Worm (Caenorhabditis elegans) whole organism, L2 larva: Measurements from ENCODE around the gene nhr-197.

Experiments used
- C34F6.9 ChIP-seq: fragments of 150-350 bp; optimal IDR thresholded peaks from 2 replicates; lab custom pipeline; 2014; ENCODE audit warnings: missing biosample characterization, missing genetic modification characterization
- F13H6.1 ChIP-seq: sonication (generic microtip); optimal IDR thresholded peaks from 2 replicates; lab custom pipeline; 2016; ENCODE audit warnings: missing genetic modification characterization, missing compliant biosample characterization
- R02D3.7 ChIP-seq: fragments of 150-350 bp; optimal IDR thresholded peaks from 2 replicates; lab custom pipeline; 2014; ENCODE audit warnings: missing biosample characterization, missing genetic modification characterization
- Y55F3AM.14 ChIP-seq: fragments of 200-800 bp; sonication (Bioruptor generic); optimal IDR thresholded peaks from 2 replicates; lab custom pipeline; 2018; ENCODE audit warnings: mild to moderate bottlenecking, missing genetic modification characterization, missing compliant biosample characterization
- ZK546.5 ChIP-seq: sonication (generic microtip); optimal IDR thresholded peaks from 2 replicates; lab custom pipeline; 2017; ENCODE audit warnings: missing biosample characterization, missing genetic modification characterization
- alr-1 ChIP-seq: fragments of 150-350 bp; optimal IDR thresholded peaks from 2 replicates; lab custom pipeline; 2014; ENCODE audit warnings: missing biosample characterization, missing genetic modification characterization
- aly-2 ChIP-seq: fragments of 150-350 bp; optimal IDR thresholded peaks from 2 replicates; lab custom pipeline; 2014; ENCODE audit warnings: missing biosample characterization, missing genetic modification characterization
- ama-1 ChIP-seq: fragments of 150-350 bp; optimal IDR thresholded peaks from 2 replicates; lab custom pipeline; 2018; ENCODE audit warnings: inconsistent platforms
- ceh-82 ChIP-seq: fragments of 150-350 bp; optimal IDR thresholded peaks from 2 replicates; lab custom pipeline; 2014; ENCODE audit warnings: missing biosample characterization, missing genetic modification characterization
- crh-2 ChIP-seq: sonication (generic microtip); optimal IDR thresholded peaks from 2 replicates; lab custom pipeline; 2017; ENCODE audit warnings: missing biosample characterization, missing genetic modification characterization
- dmd-4 ChIP-seq: sonication (generic microtip); optimal IDR thresholded peaks from 2 replicates; lab custom pipeline; 2017; ENCODE audit warnings: missing biosample characterization, missing genetic modification characterization
- egl-27 ChIP-seq: sonication (generic microtip); optimal IDR thresholded peaks from 3 replicates; lab custom pipeline; 2017; ENCODE audit warnings: missing biosample characterization, missing genetic modification reagents, missing genetic modification characterization
- elt-1 ChIP-seq: fragments of 150-350 bp; optimal IDR thresholded peaks from 2 replicates; lab custom pipeline; 2014; ENCODE audit warnings: missing biosample characterization, missing genetic modification characterization
- fos-1 ChIP-seq: fragments of 150-350 bp; optimal IDR thresholded peaks from 2 replicates; lab custom pipeline; 2014; ENCODE audit warnings: missing biosample characterization, missing genetic modification characterization
- gmeb-1 ChIP-seq: fragments of 150-350 bp; optimal IDR thresholded peaks from 2 replicates; lab custom pipeline; 2014; ENCODE audit warnings: missing biosample characterization, missing genetic modification characterization
- lin-39 ChIP-seq: fragments of 150-350 bp; optimal IDR thresholded peaks from 2 replicates; lab custom pipeline; 2014; ENCODE audit warnings: missing biosample characterization, missing genetic modification reagents, missing genetic modification characterization
- mbf-1 ChIP-seq: sonication (generic microtip); optimal IDR thresholded peaks from 2 replicates; lab custom pipeline; 2017; ENCODE audit warnings: missing biosample characterization, missing genetic modification characterization
- mdl-1 ChIP-seq, 2 experiments: fragments of 150-350 bp in 1 of 2; sonication (generic microtip) in 1 of 2; optimal IDR thresholded peaks; 2 replicates each; lab custom pipeline; 2017; ENCODE audit warnings: missing biosample characterization in 2 of 2, missing genetic modification characterization in 2 of 2
- nhr-10 ChIP-seq: sonication (generic microtip); optimal IDR thresholded peaks from 2 replicates; lab custom pipeline; 2017; ENCODE audit warnings: missing biosample characterization, missing genetic modification characterization
- nhr-11 ChIP-seq: fragments of 150-350 bp; optimal IDR thresholded peaks from 2 replicates; lab custom pipeline; 2014; ENCODE audit warnings: missing biosample characterization, missing genetic modification characterization
- nhr-12 ChIP-seq: fragments of 150-350 bp; optimal IDR thresholded peaks from 2 replicates; lab custom pipeline; 2014; ENCODE audit warnings: missing biosample characterization, missing genetic modification characterization
- nhr-129 ChIP-seq: fragments of 150-350 bp; optimal IDR thresholded peaks from 2 replicates; lab custom pipeline; 2014; ENCODE audit warnings: missing biosample characterization, missing genetic modification characterization
- nhr-21 ChIP-seq: fragments of 150-350 bp; optimal IDR thresholded peaks from 2 replicates; lab custom pipeline; 2014; ENCODE audit warnings: missing biosample characterization, missing genetic modification characterization
- nhr-23 ChIP-seq: fragments of 150-350 bp; optimal IDR thresholded peaks from 2 replicates; lab custom pipeline; 2014; ENCODE audit warnings: missing biosample characterization, missing genetic modification reagents, missing genetic modification characterization
- nhr-237 ChIP-seq: fragments of 150-350 bp; optimal IDR thresholded peaks from 2 replicates; lab custom pipeline; 2014; ENCODE audit warnings: missing biosample characterization, missing genetic modification characterization
- peb-1 ChIP-seq: fragments of 150-350 bp; optimal IDR thresholded peaks from 2 replicates; lab custom pipeline; 2014; ENCODE audit warnings: missing biosample characterization, missing genetic modification characterization
- skn-1 ChIP-seq: sonication (generic microtip); optimal IDR thresholded peaks from 2 replicates; lab custom pipeline; 2017; ENCODE audit warnings: missing biosample characterization, missing genetic modification characterization
- sma-3 ChIP-seq: sonication (generic microtip); optimal IDR thresholded peaks from 2 replicates; lab custom pipeline; 2016; ENCODE audit warnings: missing genetic modification reagents, missing genetic modification characterization, missing compliant biosample characterization
- sma-9 ChIP-seq, 2 experiments: fragments of 150-350 bp in 1 of 2; sonication (generic microtip) in 1 of 2; optimal IDR thresholded peaks; 2 replicates each; lab custom pipeline; 2014 to 2016; ENCODE audit warnings: missing genetic modification characterization in 2 of 2, mild to moderate bottlenecking in 1 of 2, missing biosample characterization in 1 of 2, missing compliant biosample characterization in 1 of 2, missing genetic modification reagents in 1 of 2, moderate library complexity in 1 of 2
- snpc-4 ChIP-seq: fragments of 150-350 bp; optimal IDR thresholded peaks from 2 replicates; lab custom pipeline; 2014; ENCODE audit warnings: missing biosample characterization, missing genetic modification characterization
- unc-39 ChIP-seq: fragments of 150-350 bp; optimal IDR thresholded peaks from 2 replicates; lab custom pipeline; 2014; ENCODE audit warnings: missing biosample characterization, missing genetic modification characterization
- unc-55 ChIP-seq: fragments of 150-350 bp; sonication (generic microtip); optimal IDR thresholded peaks from 3 replicates; lab custom pipeline; 2014; ENCODE audit warnings: missing biosample characterization, missing genetic modification reagents, missing genetic modification characterization
- unc-62 ChIP-seq: fragments of 150-350 bp; optimal IDR thresholded peaks from 2 replicates; lab custom pipeline; 2014; ENCODE audit warnings: missing biosample characterization, missing genetic modification reagents, missing genetic modification characterization
- zag-1 ChIP-seq: fragments of 150-350 bp; optimal IDR thresholded peaks from 2 replicates; lab custom pipeline; 2014; ENCODE audit warnings: missing biosample characterization, missing genetic modification characterization
- ztf-11 ChIP-seq: sonication (generic microtip); optimal IDR thresholded peaks from 2 replicates; lab custom pipeline; 2017; ENCODE audit warnings: missing biosample characterization, missing genetic modification characterization
- ztf-4 ChIP-seq: fragments of 150-350 bp; optimal IDR thresholded peaks from 2 replicates; lab custom pipeline; 2014; ENCODE audit warnings: missing biosample characterization, missing genetic modification characterization

Gene nhr-197

DNA sequence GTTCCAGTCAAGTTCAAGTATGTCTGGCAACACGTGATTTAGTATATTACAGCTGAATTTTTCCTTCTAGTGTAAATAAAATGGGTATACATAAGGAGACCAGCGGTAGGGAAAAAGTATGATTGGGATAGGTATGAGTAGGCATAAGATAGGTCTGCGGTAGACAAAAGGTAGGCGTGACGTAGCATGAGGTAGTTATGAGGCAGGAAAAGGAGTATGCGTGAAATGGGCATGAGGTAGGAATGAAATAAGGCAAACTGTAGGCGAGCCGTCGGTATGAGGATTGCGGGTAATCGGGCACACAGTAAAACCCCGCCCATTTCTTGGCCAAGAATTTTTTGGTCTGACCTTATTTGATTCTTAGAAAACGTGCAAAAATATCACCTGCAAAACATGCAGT lies 33.7 kb downstream of the nhr-197 start:
- TF ChIP-seq sma-9 (GFP tag; optimal IDR thresholded peaks at IDR 0.05; lab: Kevin White, UChicago) (no peak), sma-9 (tag; optimal IDR thresholded peaks at IDR 0.05; lab: Kevin White, UChicago) (no peak), skn-1 (tag; lab: Kevin White, UChicago) (no peak), elt-1 (no peak), snpc-4 (tag; lab: Kevin White, UChicago) (no peak), R02D3.7 (no peak), nhr-237 (tag; lab: Kevin White, UChicago) (no peak), unc-39 (tag; lab: Kevin White, UChicago) (no peak), lin-39 (no peak), ceh-82 (no peak), nhr-23 (tag; lab: Kevin White, UChicago) (no peak), nhr-12 (tag; lab: Kevin White, UChicago) (no peak), ztf-4 (no peak), nhr-129 (no peak), unc-55 (GFP tag; lab: Kevin White, UChicago) (no peak), mbf-1 (tag; lab: Kevin White, UChicago) (no peak), C34F6.9 (no peak), ztf-11 (tag; lab: Kevin White, UChicago) (no peak), mdl-1 (tag; optimal IDR thresholded peaks at IDR 0.05; lab: Kevin White, UChicago) (no peak), gmeb-1 (tag; lab: Kevin White, UChicago) (no peak)

ce11 chrV:15721888-15722287 lies 34.1 kb downstream of the nhr-197 start, which contains the start of gene srh-140:
srh-140 (plus strand) TSS chrV:15722188.
- TF ChIP-seq fos-1 (tag; lab: Kevin White, UChicago) (no peak), unc-39 (tag; lab: Kevin White, UChicago) (no peak), nhr-129 (no peak), ceh-82 (no peak), mdl-1 (tag; optimal IDR thresholded peaks at IDR 0.05; lab: Kevin White, UChicago) (no peak), zag-1 (tag; lab: Kevin White, UChicago) (no peak), F13H6.1 (tag; lab: Kevin White, UChicago) (no peak), elt-1 (no peak), peb-1 (tag; lab: Kevin White, UChicago) (no peak), alr-1 (tag; lab: Kevin White, UChicago) (no peak), gmeb-1 (tag; lab: Kevin White, UChicago) (no peak), egl-27 (no peak), ztf-11 (tag; lab: Kevin White, UChicago) (no peak), ZK546.5 (tag; lab: Kevin White, UChicago) (no peak), mbf-1 (tag; lab: Kevin White, UChicago) (no peak), crh-2 (tag; lab: Kevin White, UChicago) (no peak), nhr-11 (tag; lab: Kevin White, UChicago) (no peak), dmd-4 (no peak), nhr-21 (tag; lab: Kevin White, UChicago) (no peak)
- TF ChIP-seq, all 48 proteins: peak for 0

DNA sequence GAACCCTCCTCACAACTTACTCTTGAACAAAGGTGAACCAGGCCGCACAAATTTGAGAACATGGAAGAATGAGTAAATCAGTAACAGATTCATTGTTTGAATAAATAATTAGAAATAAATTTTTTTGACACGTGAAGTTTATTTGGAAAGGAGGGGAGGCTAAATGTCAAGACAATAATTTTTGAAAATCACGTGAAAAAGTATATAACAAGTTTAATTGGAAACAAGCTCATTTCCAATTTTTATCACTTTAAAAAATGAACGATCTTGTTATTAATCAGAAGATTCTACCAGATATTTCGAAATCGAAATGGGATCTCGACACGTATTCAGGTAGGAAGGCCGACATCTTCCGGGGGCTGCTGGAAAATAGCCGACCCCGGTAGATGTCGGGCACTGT lies 38.9 kb downstream of the nhr-197 start, which contains the start of the genes irld-57 and sfxn-1.3:
Gene irld-57 (minus strand): TSS at position 101 of the 400 bp plus-strand sequence.
Gene sfxn-1.3 (plus strand): TSS at position 232 of the 400 bp plus-strand sequence.
- TF ChIP-seq nhr-237 (tag; lab: Kevin White, UChicago), result no peak
- no peak for TF ChIP-seq nhr-129
- no peak for TF ChIP-seq sma-9 (GFP tag; optimal IDR thresholded peaks at IDR 0.05; lab: Kevin White, UChicago)
- no peak for TF ChIP-seq sma-9 (tag; optimal IDR thresholded peaks at IDR 0.05; lab: Kevin White, UChicago)
- TF ChIP-seq nhr-10 (tag; lab: Kevin White, UChicago), result no peak
- no peak for TF ChIP-seq aly-2 (tag; lab: Kevin White, UChicago)
- no peak for TF ChIP-seq nhr-21 (tag; lab: Kevin White, UChicago)
- no peak for TF ChIP-seq unc-62 (GFP tag; lab: Kevin White, UChicago)
- TF ChIP-seq alr-1 (tag; lab: Kevin White, UChicago), result no peak
- TF ChIP-seq unc-55 (GFP tag; lab: Kevin White, UChicago), result no peak
- no peak for TF ChIP-seq ceh-82
- TF ChIP-seq lin-39, result no peak
- TF ChIP-seq Y55F3AM.14, result no peak

- TF ChIP-seq nhr-237 (tag; lab: Kevin White, UChicago), result no peak
- TF ChIP-seq nhr-23 (tag; lab: Kevin White, UChicago), result no peak
- TF ChIP-seq nhr-129, result no peak
- TF ChIP-seq unc-55 (GFP tag; lab: Kevin White, UChicago), result no peak
- TF ChIP-seq dmd-4, result no peak
- no peak for TF ChIP-seq sma-3 (GFP tag; lab: Kevin White, UChicago)
- TF ChIP-seq ama-1 (lab: Kevin White, UChicago), result no peak
Observed at ce11 chrV:15730459-15730858, 42.7 kb downstream of the nhr-197 start, which contains the start of gene Y6E2A.10. Y6E2A.10 (minus strand) TSS chrV:15730559.
